Fruit fly (Drosophila melanogaster) whole organism, embryonic: ENCODE measurements around the gene CG10341.

Source experiments
- Ada2b ChIP-seq: fragments of 200-800 bp; sonication (Bioruptor generic); IDR thresholded peaks from 2 replicates; pipeline ENCODE4 v1.3.6; 2022; ENCODE audit warnings: missing biosample characterization, missing genetic modification characterization
- CG10267 ChIP-seq: fragments of 200-800 bp; sonication (Bioruptor generic); optimal IDR thresholded peaks from 2 replicates; lab custom pipeline; 2018; ENCODE audit warnings: missing biosample characterization, mild to moderate bottlenecking, missing genetic modification characterization, moderate library complexity
- CG11504 ChIP-seq: fragments of 200-800 bp; sonication (Bioruptor generic); optimal IDR thresholded peaks from 3 replicates; lab custom pipeline; 2019; ENCODE audit warnings: missing biosample characterization, mild to moderate bottlenecking, missing genetic modification characterization, moderate library complexity
- CG12104 ChIP-seq: fragments of 200-800 bp; sonication (Bioruptor generic); optimal IDR thresholded peaks from 3 replicates; lab custom pipeline; 2016; ENCODE audit warnings: missing biosample characterization, missing genetic modification characterization
- CG13296 ChIP-seq: fragments of 200-800 bp; sonication (Bioruptor generic); optimal IDR thresholded peaks from 3 replicates; lab custom pipeline; 2018; ENCODE audit warnings: missing biosample characterization, mild to moderate bottlenecking, missing genetic modification characterization
- CG14710 ChIP-seq: fragments of 200-800 bp; sonication (Bioruptor generic); optimal IDR thresholded peaks from 3 replicates; lab custom pipeline; 2019; ENCODE audit warnings: missing biosample characterization, mild to moderate bottlenecking, missing genetic modification characterization, moderate library complexity
- CG16813 ChIP-seq: fragments of 200-800 bp; sonication (Bioruptor generic); IDR thresholded peaks from 3 replicates; pipeline ENCODE4 v1.3.6; 2022; ENCODE audit warnings: missing biosample characterization, missing genetic modification characterization; ENCODE audit not compliant: partially characterized antibody
- CG16863 ChIP-seq: fragments of 200-800 bp; sonication (Bioruptor generic); optimal IDR thresholded peaks from 3 replicates; lab custom pipeline; 2016; ENCODE audit warnings: missing biosample characterization, missing genetic modification characterization
- CG17359 ChIP-seq: fragments of 200-800 bp; sonication (Bioruptor generic); optimal IDR thresholded peaks from 3 replicates; lab custom pipeline; 2018; ENCODE audit warnings: missing biosample characterization, mild to moderate bottlenecking, missing genetic modification characterization, moderate library complexity
- CG17361 ChIP-seq: fragments of 200-800 bp; sonication (Bioruptor generic); IDR thresholded peaks from 3 replicates; pipeline ENCODE4 v1.3.6; 2022; ENCODE audit warnings: missing biosample characterization, missing genetic modification characterization
- CG18262 ChIP-seq: fragments of 200-800 bp; optimal IDR thresholded peaks from 3 replicates; lab custom pipeline; 2019; ENCODE audit warnings: missing biosample characterization, mild to moderate bottlenecking, missing genetic modification characterization, moderate library complexity
- CG18619 ChIP-seq: fragments of 200-800 bp; sonication (Bioruptor generic); optimal IDR thresholded peaks from 3 replicates; lab custom pipeline; 2017; ENCODE audit warnings: missing biosample characterization, mild to moderate bottlenecking, missing genetic modification characterization
- CG2678 ChIP-seq: fragments of 200-800 bp; sonication (Bioruptor generic); optimal IDR thresholded peaks from 3 replicates; lab custom pipeline; 2019; ENCODE audit warnings: missing biosample characterization, mild to moderate bottlenecking, missing genetic modification characterization, moderate library complexity
- CG2712 ChIP-seq: fragments of 200-800 bp; optimal IDR thresholded peaks from 3 replicates; lab custom pipeline; 2019; ENCODE audit warnings: missing biosample characterization, mild to moderate bottlenecking, missing genetic modification characterization, moderate library complexity
- CG33557 ChIP-seq: fragments of 200-800 bp; sonication (Bioruptor generic); optimal IDR thresholded peaks from 2 replicates; lab custom pipeline; 2019; ENCODE audit warnings: missing biosample characterization, mild to moderate bottlenecking, missing genetic modification characterization, moderate library complexity
- CG34376 ChIP-seq: fragments of 200-800 bp; sonication (Bioruptor generic); optimal IDR thresholded peaks from 2 replicates; lab custom pipeline; 2018; ENCODE audit warnings: missing biosample characterization, mild to moderate bottlenecking, missing genetic modification characterization
- CG34422 ChIP-seq: fragments of 200-800 bp; sonication (Bioruptor generic); IDR thresholded peaks from 3 replicates; pipeline ENCODE4 v1.3.6; 2022; ENCODE audit warnings: missing biosample characterization, missing genetic modification characterization
- CG4820 ChIP-seq: fragments of 200-800 bp; sonication (Bioruptor generic); optimal IDR thresholded peaks from 3 replicates; lab custom pipeline; 2016; ENCODE audit warnings: missing biosample characterization, missing genetic modification characterization
- CG6813 ChIP-seq: fragments of 200-800 bp; sonication (Bioruptor generic); optimal IDR thresholded peaks from 2 replicates; lab custom pipeline; 2017; ENCODE audit warnings: missing biosample characterization, missing genetic modification characterization, mild to moderate bottlenecking, moderate library complexity, missing genetic modification reagents
- CG6854 ChIP-seq: fragments of 200-800 bp; sonication (Bioruptor generic); optimal IDR thresholded peaks from 3 replicates; lab custom pipeline; 2017; ENCODE audit warnings: missing biosample characterization, mild to moderate bottlenecking, missing genetic modification characterization
- CG7556 ChIP-seq: fragments of 200-800 bp; sonication (Bioruptor generic); optimal IDR thresholded peaks from 2 replicates; lab custom pipeline; 2017; ENCODE audit warnings: missing biosample characterization, mild to moderate bottlenecking, missing genetic modification characterization
- CG7786 ChIP-seq: fragments of 200-800 bp; sonication (Bioruptor generic); optimal IDR thresholded peaks from 2 replicates; lab custom pipeline; 2016; ENCODE audit warnings: missing biosample characterization, missing genetic modification characterization
- CG9727 ChIP-seq: fragments of 200-800 bp; sonication (Bioruptor generic); optimal IDR thresholded peaks from 3 replicates; lab custom pipeline; 2017; ENCODE audit warnings: missing biosample characterization, mild to moderate bottlenecking, missing genetic modification characterization
- D19B ChIP-seq: fragments of 200-800 bp; sonication (Bioruptor generic); optimal IDR thresholded peaks from 2 replicates; lab custom pipeline; 2017; ENCODE audit warnings: missing biosample characterization, mild to moderate bottlenecking, missing genetic modification characterization
- Deaf1 ChIP-seq: fragments of 200-800 bp; optimal IDR thresholded peaks from 3 replicates; lab custom pipeline; 2019; ENCODE audit warnings: missing biosample characterization, mild to moderate bottlenecking, missing genetic modification characterization, moderate library complexity
- Doc3 ChIP-seq: fragments of 200-800 bp; sonication (Bioruptor generic); IDR thresholded peaks from 3 replicates; pipeline ENCODE4 v1.3.6; 2022; ENCODE audit warnings: missing biosample characterization, missing genetic modification characterization; ENCODE audit not compliant: partially characterized antibody
- Drgx ChIP-seq: fragments of 200-800 bp; sonication (Bioruptor generic); IDR thresholded peaks from 2 replicates; pipeline ENCODE4 v1.3.6; 2022; ENCODE audit warnings: missing biosample characterization, missing genetic modification characterization
- Eip74EF ChIP-seq, 2 experiments: fragments of 200-800 bp in 1 of 2; fragments of >200 bp in 1 of 2; sonication (Bioruptor generic) in 1 of 2; optimal IDR thresholded peaks; 2 replicates each; lab custom pipeline; 2017 to 2019; ENCODE audit warnings: missing biosample characterization in 2 of 2, missing genetic modification characterization in 2 of 2, mild to moderate bottlenecking in 1 of 2, moderate library complexity in 1 of 2
- Hr51 ChIP-seq, 2 experiments: fragments of 200-800 bp; sonication (Bioruptor generic); optimal IDR thresholded peaks; 2 replicates in 1 of 2; 3 replicates in 1 of 2; lab custom pipeline; 2016 to 2018; ENCODE audit warnings: missing biosample characterization in 2 of 2, missing genetic modification characterization in 2 of 2, mild to moderate bottlenecking in 1 of 2, moderate library complexity in 1 of 2
- Lpt ChIP-seq: fragments of >200 bp; optimal IDR thresholded peaks from 2 replicates; lab custom pipeline; 2018; ENCODE audit warnings: missing biosample characterization, missing genetic modification characterization
- Med ChIP-seq: fragments of 200-800 bp; sonication (Bioruptor generic); peaks from one replicate; lab custom pipeline; 2016; ENCODE audit warnings: missing biosample characterization, missing genetic modification characterization, mild to moderate bottlenecking, inconsistent platforms, moderate library complexity
- Myb ChIP-seq: fragments of 200-800 bp; sonication (Bioruptor generic); optimal IDR thresholded peaks from 2 replicates; lab custom pipeline; 2016; ENCODE audit warnings: missing biosample characterization, missing genetic modification characterization
- NC2β ChIP-seq: fragments of 200-800 bp; sonication (Bioruptor generic); optimal IDR thresholded peaks from 2 replicates; lab custom pipeline; 2016; ENCODE audit warnings: missing biosample characterization, missing genetic modification characterization
- NfI ChIP-seq: fragments of 200-800 bp; sonication (Bioruptor generic); optimal IDR thresholded peaks from 3 replicates; lab custom pipeline; 2018; ENCODE audit warnings: missing biosample characterization, mild to moderate bottlenecking, missing genetic modification characterization, moderate library complexity
- Ravus ChIP-seq: fragments of 200-800 bp; sonication (Bioruptor generic); IDR thresholded peaks from 2 replicates; pipeline ENCODE4 v1.3.6; 2022; ENCODE audit warnings: missing biosample characterization, missing genetic modification characterization
- Sry-δ ChIP-seq: fragments of 200-800 bp; sonication (Bioruptor generic); optimal IDR thresholded peaks from 2 replicates; lab custom pipeline; 2016; ENCODE audit warnings: missing biosample characterization, missing genetic modification characterization
- abd-A ChIP-seq: fragments of 200-800 bp; sonication (Bioruptor generic); optimal IDR thresholded peaks from 3 replicates; lab custom pipeline; 2019; ENCODE audit warnings: missing biosample characterization, mild to moderate bottlenecking, missing genetic modification characterization, moderate library complexity
- amos ChIP-seq: fragments of 200-800 bp; sonication (Bioruptor generic); IDR thresholded peaks from 2 replicates; pipeline ENCODE4 v1.3.6; 2022; ENCODE audit warnings: missing biosample characterization, missing genetic modification characterization; ENCODE audit not compliant: partially characterized antibody
- bcd ChIP-seq: fragments of 200-800 bp; sonication (Bioruptor generic); optimal IDR thresholded peaks from 2 replicates; lab custom pipeline; 2017; ENCODE audit warnings: missing biosample characterization, mild to moderate bottlenecking, missing genetic modification characterization
- cwo ChIP-seq: fragments of 200-800 bp; sonication (Bioruptor generic); optimal IDR thresholded peaks from 3 replicates; lab custom pipeline; 2017; ENCODE audit warnings: missing biosample characterization, missing genetic modification characterization, mild to moderate bottlenecking, moderate library complexity, missing genetic modification reagents
- fd102C ChIP-seq: fragments of 200-800 bp; sonication (Bioruptor generic); optimal IDR thresholded peaks from 2 replicates; lab custom pipeline; 2018; ENCODE audit warnings: missing biosample characterization, mild to moderate bottlenecking, missing genetic modification characterization, moderate library complexity
- her ChIP-seq: fragments of 200-800 bp; sonication (Bioruptor generic); optimal IDR thresholded peaks from 2 replicates; lab custom pipeline; 2016; ENCODE audit warnings: missing biosample characterization, missing genetic modification characterization
- hkb ChIP-seq, 2 experiments: fragments of 200-800 bp in 1 of 2; fragments of >200 bp in 1 of 2; sonication (Bioruptor generic) in 1 of 2; IDR thresholded peaks in 1 of 2; optimal IDR thresholded peaks in 1 of 2; 2 replicates each; pipeline versions ENCODE4 v1.3.6 to Lab custom; 2017 to 2022; ENCODE audit warnings: missing biosample characterization in 1 of 2, missing genetic modification characterization in 1 of 2
- jumu ChIP-seq: fragments of 200-800 bp; sonication (Bioruptor generic); optimal IDR thresholded peaks from 3 replicates; lab custom pipeline; 2016; ENCODE audit warnings: missing biosample characterization, missing genetic modification characterization
- pan ChIP-seq, 4 experiments: fragments of >200 bp in 3 of 4; fragments of 200-800 bp in 1 of 4; sonication (Bioruptor generic) in 1 of 4; optimal IDR thresholded peaks in 3 of 4; IDR thresholded peaks in 1 of 4; 2 replicates each; pipeline versions ENCODE4 v1.3.6 to Lab custom; 2017 to 2022; ENCODE audit warnings: missing biosample characterization in 2 of 4, missing genetic modification characterization in 2 of 4, mixed read lengths in 1 of 4
- scrt ChIP-seq: fragments of 200-800 bp; sonication (Bioruptor generic); optimal IDR thresholded peaks from 2 replicates; lab custom pipeline; 2018; ENCODE audit warnings: missing biosample characterization, mild to moderate bottlenecking, missing genetic modification characterization, moderate library complexity
- sens ChIP-seq: fragments of 200-800 bp; sonication (Bioruptor generic); peaks from one replicate; lab custom pipeline; 2016; ENCODE audit warnings: missing biosample characterization, missing genetic modification characterization
- zfh2 ChIP-seq: fragments of 200-800 bp; sonication (Bioruptor generic); optimal IDR thresholded peaks from 2 replicates; lab custom pipeline; 2016; ENCODE audit warnings: missing biosample characterization, missing genetic modification characterization

CG10341 gene

dm6 chr2L:18658108-18658507, 40.4 kb upstream of the CG10341 start (continued):
- TF ChIP-seq CG34422 (GFP tag; lab: Robert Waterston, UW) (no peak), hkb (optimal IDR thresholded peaks at IDR 0.05; lab: Kevin White, UChicago) (no peak), hkb (GFP tag; IDR thresholded peaks at IDR 0.05; lab: Robert Waterston, UW) (peak; percentile 48; the same call in 1 of the 2 replicates), CG18262 (tag; lab: Kevin White, UChicago) (peak; percentile 26), Doc3 (GFP tag; lab: Robert Waterston, UW) (no peak), cwo (GFP tag; lab: Kevin White, UChicago) (peak; percentile 35), CG14710 (tag; lab: Kevin White, UChicago) (no peak), Ravus (GFP tag; lab: Robert Waterston, UW) (no peak), CG13296 (GFP tag; lab: Kevin White, UChicago) (peak; percentile 31), CG6813 (peak; percentile 28), Med (GFP tag; lab: Kevin White, UChicago) (peak; percentile 28), CG18619 (GFP tag; lab: Kevin White, UChicago) (peak; percentile 9), scrt (peak; percentile 12), CG10267 (tag; lab: Kevin White, UChicago) (peak; percentile 24), amos (GFP tag; lab: Robert Waterston, UW) (no peak), Ada2b (GFP tag; lab: Robert Waterston, UW) (peak; percentile 51; the same call in 1 of the 2 replicates), her (GFP tag; lab: Kevin White, UChicago) (no peak), NC2β (GFP tag; lab: Kevin White, UChicago) (no peak), CG7786 (GFP tag; lab: Kevin White, UChicago) (no peak), Drgx (GFP tag; lab: Robert Waterston, UW) (no peak), CG9727 (GFP tag; lab: Kevin White, UChicago) (peak; percentile 39), jumu (GFP tag; lab: Kevin White, UChicago) (no peak), CG11504 (peak; percentile 72), D19B (no peak), CG33557 (GFP tag; lab: Kevin White, UChicago) (no peak), CG17359 (peak; percentile 28), fd102C (GFP tag; lab: Kevin White, UChicago) (no peak), Sry-δ (GFP tag; lab: Kevin White, UChicago) (no peak), Lpt (GFP tag; lab: Kevin White, UChicago) (no peak), pan (optimal IDR thresholded peaks at IDR 0.05; lab: Kevin White, UChicago) (no peak), pan (GFP tag; optimal IDR thresholded peaks at IDR 0.05 in 1 of 2, IDR thresholded peaks at IDR 0.05 in 1 of 2) (peak in 1 of 2 experiments; percentile 40), CG16863 (GFP tag; lab: Kevin White, UChicago) (no peak), CG4820 (GFP tag; lab: Kevin White, UChicago) (no peak), Myb (no peak), CG6854 (peak; percentile 35), sens (GFP tag; lab: Kevin White, UChicago) (peak; percentile 54), Eip74EF (GFP tag; optimal IDR thresholded peaks at IDR 0.05; lab: Kevin White, UChicago) (peak in 1 of 2 experiments; percentile 5), CG34376 (GFP tag; lab: Kevin White, UChicago) (no peak), abd-A (tag; lab: Kevin White, UChicago) (no peak), CG12104 (peak; percentile 4), CG7556 (GFP tag; lab: Kevin White, UChicago) (peak; percentile 52), Hr51 (GFP tag; optimal IDR thresholded peaks at IDR 0.05; lab: Kevin White, UChicago) (peak in 1 of 2 experiments; percentile 52), bcd (GFP tag; lab: Kevin White, UChicago) (peak; percentile 12), CG2712 (tag; lab: Kevin White, UChicago) (peak; percentile 25), CG16813 (no peak), NfI (GFP tag; lab: Kevin White, UChicago) (no peak), CG2678 (tag; lab: Kevin White, UChicago) (peak; percentile 72), CG17361 (GFP tag; lab: Robert Waterston, UW) (peak; percentile 57; the same call in 2 of the 3 replicates), Deaf1 (tag; lab: Kevin White, UChicago) (peak; percentile 5), zfh2 (GFP tag; lab: Kevin White, UChicago) (no peak)
